Worm (Caenorhabditis elegans): Measurements from ENCODE around the gene daz-1.

DNA sequence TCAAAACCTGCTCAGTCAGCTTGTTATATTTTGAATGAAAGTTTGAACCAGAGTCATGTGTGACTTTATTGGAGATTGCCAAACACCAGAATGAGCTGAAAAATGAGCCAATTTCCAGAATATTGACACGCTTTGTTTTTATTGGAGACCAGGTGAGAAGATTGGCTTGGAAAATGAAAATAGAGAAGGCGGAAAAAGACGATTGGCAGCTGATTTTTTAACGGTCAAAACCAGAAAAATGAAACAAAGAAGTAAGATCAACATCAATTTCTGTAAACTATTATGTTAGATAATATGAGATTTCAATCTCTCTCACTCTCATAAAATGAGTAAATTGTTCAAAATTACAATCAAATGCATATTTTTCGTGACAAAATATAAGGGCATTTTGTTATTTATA is 23.0 kb upstream of the daz-1 start, which contains the start of gene srx-114:
- no peak for TF ChIP-seq ets-7 (tag; optimal IDR thresholded peaks at IDR 0.05)
- TF ChIP-seq sea-1 (GFP tag; conservative IDR thresholded peaks at IDR 0.05): no peak
- TF ChIP-seq ama-1 (optimal IDR thresholded peaks at IDR 0.05): no peak
- no peak for TF ChIP-seq flt-1 (GFP tag; IDR thresholded peaks at IDR 0.05)
- no peak for TF ChIP-seq aly-1 (tag; optimal IDR thresholded peaks at IDR 0.05)
- TF ChIP-seq B0310.2 (tag; optimal IDR thresholded peaks at IDR 0.05): no peak
- no peak for TF ChIP-seq scrt-1 (GFP tag; IDR thresholded peaks at IDR 0.05)
- TF ChIP-seq hmbx-1 (tag; optimal IDR thresholded peaks at IDR 0.05): no peak
